Fruit fly (Drosophila melanogaster) whole organism, prepupa: Measurements from ENCODE around the gene Wee1.

Experiments used
- CG16779 ChIP-seq: fragments of 200-800 bp; sonication (Bioruptor generic); optimal IDR thresholded peaks from 3 replicates; lab custom pipeline; 2017; ENCODE audit warnings: missing biosample characterization, mild to moderate bottlenecking, missing genetic modification characterization
- CG3032 ChIP-seq: fragments of 200-800 bp; optimal IDR thresholded peaks from 2 replicates; lab custom pipeline; 2019; ENCODE audit warnings: missing biosample characterization, mild to moderate bottlenecking, missing genetic modification characterization, moderate library complexity
- CG31627 ChIP-seq: fragments of 200-800 bp; sonication (Bioruptor generic); optimal IDR thresholded peaks from 3 replicates; lab custom pipeline; 2016; ENCODE audit warnings: missing biosample characterization, missing genetic modification characterization
- CG34406 ChIP-seq: fragments of 200-800 bp; sonication (Bioruptor generic); optimal IDR thresholded peaks from 3 replicates; lab custom pipeline; 2016; ENCODE audit warnings: missing biosample characterization, missing genetic modification characterization
- CG4318 ChIP-seq: fragments of 200-800 bp; sonication (Bioruptor generic); optimal IDR thresholded peaks from 3 replicates; lab custom pipeline; 2017; ENCODE audit warnings: missing biosample characterization, mild to moderate bottlenecking, missing genetic modification characterization
- Eip78C ChIP-seq: fragments of 200-800 bp; sonication (Bioruptor generic); peaks from one replicate; lab custom pipeline; 2016; ENCODE audit warnings: missing biosample characterization, missing genetic modification characterization
- Hr39 ChIP-seq: fragments of 200-800 bp; sonication (Bioruptor generic); optimal IDR thresholded peaks from 2 replicates; lab custom pipeline; 2016; ENCODE audit warnings: missing biosample characterization, missing genetic modification characterization
- Lpt ChIP-seq: fragments of 200-800 bp; sonication (Bioruptor generic); optimal IDR thresholded peaks from 3 replicates; lab custom pipeline; 2016; ENCODE audit warnings: missing biosample characterization, missing genetic modification characterization
- Sox102F ChIP-seq: fragments of 200-800 bp; sonication (Bioruptor generic); optimal IDR thresholded peaks from 2 replicates; lab custom pipeline; 2016; ENCODE audit warnings: missing biosample characterization, mild to moderate bottlenecking, missing genetic modification characterization
- dac ChIP-seq: fragments of 200-800 bp; sonication (Bioruptor generic); optimal IDR thresholded peaks from 2 replicates; lab custom pipeline; 2017; ENCODE audit warnings: missing biosample characterization, mild to moderate bottlenecking, missing genetic modification characterization
- lz ChIP-seq: fragments of 200-800 bp; sonication (Bioruptor generic); optimal IDR thresholded peaks from 3 replicates; lab custom pipeline; 2016; ENCODE audit warnings: missing biosample characterization, missing genetic modification characterization
- svp ChIP-seq: fragments of 200-800 bp; sonication (Bioruptor generic); peaks from one replicate; lab custom pipeline; 2016; ENCODE audit warnings: missing biosample characterization, missing genetic modification characterization
- topi ChIP-seq: fragments of 200-800 bp; sonication (Bioruptor generic); optimal IDR thresholded peaks from 3 replicates; lab custom pipeline; 2016; ENCODE audit warnings: missing biosample characterization, missing genetic modification characterization

DNA sequence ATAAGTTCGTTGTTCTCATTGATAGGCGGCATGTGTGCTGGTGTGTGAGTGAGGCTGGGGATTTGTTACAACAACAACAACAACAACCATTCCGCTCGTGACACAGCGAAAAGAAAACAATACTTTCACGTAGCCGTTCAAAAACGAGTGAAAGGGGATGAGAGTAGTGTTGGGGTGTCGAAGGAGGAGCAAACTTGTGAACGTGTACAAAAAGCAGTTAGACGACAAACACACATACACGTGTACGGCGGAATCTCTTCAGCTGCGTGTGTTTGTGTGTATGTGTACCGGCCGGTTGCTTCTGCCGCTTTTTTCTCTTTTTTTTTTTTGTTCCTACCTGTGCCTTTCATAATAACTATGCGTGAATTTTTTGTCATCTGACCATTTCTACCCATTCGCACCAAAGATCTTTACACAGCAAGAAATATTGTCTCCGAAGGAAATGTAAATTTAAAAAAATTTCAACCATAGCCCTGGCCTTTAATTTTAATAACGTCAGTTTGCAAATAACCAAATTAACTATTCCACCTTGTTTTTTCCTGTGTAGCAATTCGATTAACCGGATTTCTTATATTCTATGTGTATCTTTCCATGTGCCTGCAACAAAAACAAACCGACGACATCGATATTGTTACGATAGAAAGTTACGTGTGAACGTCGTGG, 8.3 kb upstream of the Wee1 start:
- TF ChIP-seq CG34406 (GFP tag; lab: Kevin White, UChicago) (peak; percentile 71), CG31627 (peak; percentile 80), dac (GFP tag; lab: Kevin White, UChicago) (peak; percentile 85), topi (GFP tag; lab: Kevin White, UChicago) (peak; percentile 81), Lpt (GFP tag; lab: Kevin White, UChicago) (peak; percentile 70), svp (no peak), Sox102F (GFP tag; lab: Kevin White, UChicago) (no peak), CG16779 (tag; lab: Kevin White, UChicago) (no peak), Hr39 (peak; percentile 77), Eip78C (GFP tag; lab: Kevin White, UChicago) (peak; percentile 97), lz (peak; percentile 78), CG3032 (peak; percentile 78), CG4318 (GFP tag; lab: Kevin White, UChicago) (peak; percentile 74)
